Worm (Caenorhabditis elegans): ENCODE results near the gene cyc-2.1.

Gene cyc-2.1

ce11 chrIV:4748408-4749105 is at the start of gene cyc-2.1:
Gene cyc-2.1, minus strand, starts transcription at chrIV:4749012.
- TF ChIP-seq nhr-47 (tag; optimal IDR thresholded peaks at IDR 0.05) (peak; percentile 38), ceh-8 (GFP tag; optimal IDR thresholded peaks at IDR 0.05) (no peak), vab-15 (tag; optimal IDR thresholded peaks at IDR 0.05) (no peak), nhr-77 (tag; optimal IDR thresholded peaks at IDR 0.05) (peak; percentile 5), rnt-1 (tag; optimal IDR thresholded peaks at IDR 0.05) (peak; percentile 59), swsn-7 (tag; optimal IDR thresholded peaks at IDR 0.05) (peak; percentile 59), pqm-1 (tag; optimal IDR thresholded peaks at IDR 0.05) (no peak), nhr-85 (tag) (peak; percentile 68), ztf-11 (tag; optimal IDR thresholded peaks at IDR 0.05) (no peak), unc-86 (tag; optimal IDR thresholded peaks at IDR 0.05) (peak; percentile 30), egl-13 (tag; optimal IDR thresholded peaks at IDR 0.05) (peak; percentile 6), dpl-1 (GFP tag; optimal IDR thresholded peaks at IDR 0.05) (peak in 2 of 3 experiments; percentile 34), lsy-2 (tag; optimal IDR thresholded peaks at IDR 0.05) (peak; percentile 80 to 91), lin-15B (tag; optimal IDR thresholded peaks at IDR 0.05) (peak; percentile 35), nhr-90 (tag; optimal IDR thresholded peaks at IDR 0.05; ENCODE audit: poor library complexity) (peak; percentile 37), hpl-2 (GFP tag; optimal IDR thresholded peaks at IDR 0.05) (peak; percentile 26), xbp-1 (tag; optimal IDR thresholded peaks at IDR 0.05) (peak; percentile 34), jun-1 (tag; optimal IDR thresholded peaks at IDR 0.05) (no peak), efl-1 (optimal IDR thresholded peaks at IDR 0.05) (peak; percentile 28 to 49), efl-1 (GFP tag; optimal IDR thresholded peaks at IDR 0.05 in 1 of 2) (peak; percentile 17 to 86), zip-4 (GFP tag; optimal IDR thresholded peaks at IDR 0.05) (no peak), elt-2 (tag; optimal IDR thresholded peaks at IDR 0.05) (peak; percentile 28), ets-5 (GFP tag; IDR thresholded peaks at IDR 0.05) (no peak), alr-1 (tag; optimal IDR thresholded peaks at IDR 0.05; ENCODE audit: borderline replicate concordance) (no peak), C16A3.4 (tag; optimal IDR thresholded peaks at IDR 0.05) (peak; percentile 58), ces-1 (GFP tag; optimal IDR thresholded peaks at IDR 0.05) (no peak), nhr-237 (tag; optimal IDR thresholded peaks at IDR 0.05) (peak; percentile 34), Y116A8C.19 (tag; optimal IDR thresholded peaks at IDR 0.05; ENCODE audit: borderline replicate concordance) (no peak), sox-4 (tag; optimal IDR thresholded peaks at IDR 0.05) (no peak), lin-13 (GFP tag; optimal IDR thresholded peaks at IDR 0.05) (peak; percentile 36), nhr-71 (tag; optimal IDR thresholded peaks at IDR 0.05) (peak; percentile 71), nhr-19 (GFP tag; conservative IDR thresholded peaks at IDR 0.05) (peak; percentile 71), nhr-11 (tag; optimal IDR thresholded peaks at IDR 0.05) (no peak), lin-14 (GFP tag; optimal IDR thresholded peaks at IDR 0.05) (peak; percentile 83), skn-1 (tag; optimal IDR thresholded peaks at IDR 0.05) (peak; percentile 29), ceh-82 (tag; optimal IDR thresholded peaks at IDR 0.05) (peak in 1 of 3 experiments; percentile 48), nhr-84 (tag; optimal IDR thresholded peaks at IDR 0.05) (no peak), mep-1 (tag; optimal IDR thresholded peaks at IDR 0.05) (peak; percentile 55), ztf-4 (tag; optimal IDR thresholded peaks at IDR 0.05) (peak; percentile 22), fkh-10 (GFP tag; optimal IDR thresholded peaks at IDR 0.05) (no peak), unc-30 (tag; optimal IDR thresholded peaks at IDR 0.05) (no peak), mdl-1 (tag; optimal IDR thresholded peaks at IDR 0.05) (peak in 1 of 2 experiments; percentile 37), dsc-1 (tag; optimal IDR thresholded peaks at IDR 0.05) (peak; percentile 21), fkh-8 (tag; optimal IDR thresholded peaks at IDR 0.05) (peak; percentile 71), isw-1 (GFP tag; IDR thresholded peaks at IDR 0.05) (peak; percentile 38; the same call in 1 of the 2 replicates), nhr-20 (tag; optimal IDR thresholded peaks at IDR 0.05) (peak; percentile 80), irx-1 (tag; optimal IDR thresholded peaks at IDR 0.05) (no peak), lin-35 (GFP tag; optimal IDR thresholded peaks at IDR 0.05) (peak; percentile 33 to 55), tlp-1 (tag; optimal IDR thresholded peaks at IDR 0.05) (no peak), aly-2 (tag; optimal IDR thresholded peaks at IDR 0.05) (peak; percentile 42), lin-39 (tag; optimal IDR thresholded peaks at IDR 0.05) (no peak), tbx-2 (tag; optimal IDR thresholded peaks at IDR 0.05) (peak; percentile 58)

All from whole organism, L1 larva.